Worm (Caenorhabditis elegans) whole organism, L4 larva: Measurements from ENCODE around the gene ZK512.1.
A peak's percentile ranks its signal among the peaks of the same experiment; 100 is the strongest.
"Not testable (repeated sequence)": the region's sequence is repeated elsewhere in the genome, so short reads cannot be mapped to it uniquely, and the experiment has no call there.

Experiments
- D1046.2 ChIP-seq: fragments of 200-800 bp; sonication (Bioruptor generic); IDR thresholded peaks from 2 replicates; pipeline ENCODE4 v1.3.6; 2022; ENCODE audit warnings: missing genetic modification characterization, missing compliant biosample characterization
- F10B5.3 ChIP-seq: sonication (generic microtip); optimal IDR thresholded peaks from 2 replicates; lab custom pipeline; 2016; ENCODE audit warnings: mild to moderate bottlenecking, missing genetic modification characterization, missing compliant biosample characterization
- F26F4.8 ChIP-seq: fragments of 200-800 bp; sonication (Bioruptor generic); conservative IDR thresholded peaks from 2 replicates; pipeline ENCODE4 v1.3.6; 2022; ENCODE audit warnings: missing genetic modification characterization, missing compliant biosample characterization
- F37D6.2 ChIP-seq: sonication (generic microtip); optimal IDR thresholded peaks from 2 replicates; lab custom pipeline; 2016; ENCODE audit warnings: mild to moderate bottlenecking, missing genetic modification characterization, missing compliant biosample characterization
- T26A8.4 ChIP-seq: fragments of 200-800 bp; sonication (Bioruptor generic); IDR thresholded peaks from 2 replicates; pipeline ENCODE4 v1.3.6; 2022; ENCODE audit warnings: missing genetic modification characterization, missing compliant biosample characterization
- Y105C5A.15 ChIP-seq: fragments of 200-800 bp; sonication (Bioruptor generic); IDR thresholded peaks from 2 replicates; pipeline ENCODE4 v1.3.6; 2022; ENCODE audit warnings: missing genetic modification characterization, missing compliant biosample characterization
- Y48G9A.11 ChIP-seq: fragments of 200-800 bp; sonication (Bioruptor generic); IDR thresholded peaks from 2 replicates; pipeline ENCODE4 v1.3.6; 2022; ENCODE audit warnings: missing genetic modification reagents, missing genetic modification characterization, missing compliant biosample characterization
- ZK337.2 ChIP-seq: fragments of 200-800 bp; sonication (Bioruptor generic); IDR thresholded peaks from 2 replicates; pipeline ENCODE4 v1.3.6; 2022; ENCODE audit warnings: missing genetic modification reagents, missing genetic modification characterization, missing compliant biosample characterization
- aha-1 ChIP-seq: fragments of 150-350 bp; peaks from one replicate; lab custom pipeline; 2014; ENCODE audit warnings: missing biosample characterization, missing genetic modification characterization
- arid-1 ChIP-seq: fragments of 200-800 bp; sonication (Bioruptor generic); conservative IDR thresholded peaks from 2 replicates; pipeline ENCODE4 v1.3.6; 2022; ENCODE audit warnings: missing genetic modification reagents, missing genetic modification characterization, missing compliant biosample characterization
- ceh-20 ChIP-seq: fragments of 200-800 bp; sonication (Bioruptor generic); IDR thresholded peaks from 2 replicates; pipeline ENCODE4 v1.3.6; 2022; ENCODE audit warnings: missing genetic modification reagents, missing genetic modification characterization, missing compliant biosample characterization
- ctbp-1 ChIP-seq: fragments of 200-800 bp; sonication (Bioruptor generic); IDR thresholded peaks from 2 replicates; pipeline ENCODE4 v1.3.6; 2022; ENCODE audit warnings: missing genetic modification reagents, missing genetic modification characterization, missing compliant biosample characterization
- daf-16 ChIP-seq, 3 experiments: sonication (generic microtip); optimal IDR thresholded peaks; 2 replicates each; lab custom pipeline; 2016 to 2017; ENCODE audit warnings: missing genetic modification characterization in 3 of 3, missing genetic modification reagents in 3 of 3, mild to moderate bottlenecking in 2 of 3, missing compliant biosample characterization in 2 of 3, missing biosample characterization in 1 of 3, moderate library complexity in 1 of 3
- daf-19 ChIP-seq: fragments of 200-800 bp; sonication (Bioruptor generic); conservative IDR thresholded peaks from 2 replicates; pipeline ENCODE4 v1.3.6; 2022; ENCODE audit warnings: missing genetic modification characterization, missing compliant biosample characterization
- dmd-8 ChIP-seq: fragments of 200-800 bp; sonication (Bioruptor generic); IDR thresholded peaks from 2 replicates; pipeline ENCODE4 v1.3.6; 2022; ENCODE audit warnings: missing genetic modification characterization, missing compliant biosample characterization
- dmd-9 ChIP-seq: fragments of 200-800 bp; sonication (Bioruptor generic); IDR thresholded peaks from 2 replicates; pipeline ENCODE4 v1.3.6; 2022; ENCODE audit warnings: missing genetic modification reagents, missing genetic modification characterization, missing compliant biosample characterization
- dve-1 ChIP-seq: sonication (generic microtip); optimal IDR thresholded peaks from 2 replicates; lab custom pipeline; 2017; ENCODE audit warnings: antibody characterized with exemption, mild to moderate bottlenecking, missing genetic modification characterization, missing compliant biosample characterization; ENCODE audit not compliant: insufficient read depth
- egl-43 ChIP-seq: fragments of 200-800 bp; sonication (Bioruptor generic); IDR thresholded peaks from 2 replicates; pipeline ENCODE4 v1.3.6; 2022; ENCODE audit warnings: missing genetic modification reagents, missing genetic modification characterization, missing compliant biosample characterization
- fkh-10 ChIP-seq: fragments of 150-350 bp; optimal IDR thresholded peaks from 2 replicates; lab custom pipeline; 2014; ENCODE audit warnings: missing biosample characterization, missing genetic modification reagents, missing genetic modification characterization
- fos-1 ChIP-seq: fragments of 150-350 bp; optimal IDR thresholded peaks from 2 replicates; lab custom pipeline; 2014; ENCODE audit warnings: missing biosample characterization, missing genetic modification characterization
- hlh-30 ChIP-seq: sonication (generic microtip); optimal IDR thresholded peaks from 2 replicates; lab custom pipeline; 2017; ENCODE audit warnings: antibody characterized with exemption, mild to moderate bottlenecking, missing genetic modification characterization, missing compliant biosample characterization; ENCODE audit not compliant: insufficient read depth
- hmg-1.1 ChIP-seq: fragments of 200-800 bp; sonication (Bioruptor generic); IDR thresholded peaks from 2 replicates; pipeline ENCODE4 v1.3.6; 2022; ENCODE audit warnings: missing genetic modification reagents, missing genetic modification characterization, missing compliant biosample characterization
- lim-7 ChIP-seq: fragments of 200-800 bp; sonication (Bioruptor generic); IDR thresholded peaks from 2 replicates; pipeline ENCODE4 v1.3.6; 2022; ENCODE audit warnings: missing genetic modification characterization, missing compliant biosample characterization
- lin-1 ChIP-seq: fragments of 200-800 bp; sonication (Bioruptor generic); IDR thresholded peaks from 2 replicates; pipeline ENCODE4 v1.3.6; 2022; ENCODE audit warnings: missing genetic modification reagents, missing genetic modification characterization, missing compliant biosample characterization
- lin-38 ChIP-seq: fragments of 200-800 bp; sonication (Bioruptor generic); IDR thresholded peaks from 2 replicates; pipeline ENCODE4 v1.3.6; 2022; ENCODE audit warnings: missing genetic modification reagents, missing genetic modification characterization, missing compliant biosample characterization
- madf-5 ChIP-seq, 2 experiments: fragments of 200-800 bp; sonication (Bioruptor generic); IDR thresholded peaks; 2 replicates each; pipeline ENCODE4 v1.3.6; 2022; ENCODE audit warnings: missing compliant biosample characterization in 2 of 2, missing genetic modification characterization in 2 of 2
- mdt-29 ChIP-seq: fragments of 200-800 bp; sonication (Bioruptor generic); IDR thresholded peaks from 2 replicates; pipeline ENCODE4 v1.3.6; 2022; ENCODE audit warnings: missing genetic modification reagents, missing genetic modification characterization, missing compliant biosample characterization
- mep-1 ChIP-seq: fragments of 150-350 bp; sonication (generic microtip); optimal IDR thresholded peaks from 3 replicates; lab custom pipeline; 2014; ENCODE audit warnings: missing biosample characterization, missing genetic modification characterization
- mes-2 ChIP-seq: sonication (generic microtip); optimal IDR thresholded peaks from 2 replicates; lab custom pipeline; 2016; ENCODE audit warnings: missing genotype, mild to moderate bottlenecking, missing genetic modification characterization, missing compliant biosample characterization; ENCODE audit not compliant: poor library complexity, severe bottlenecking
- pha-4 ChIP-seq, 2 experiments: fragments of 150-350 bp in 1 of 2; fragments of 200-800 bp in 1 of 2; sonication (Bioruptor generic) in 1 of 2; IDR thresholded peaks in 1 of 2; optimal IDR thresholded peaks in 1 of 2; 2 replicates each; pipeline versions ENCODE4 v1.3.6 to Lab custom; 2014 to 2022; ENCODE audit warnings: missing genetic modification characterization in 2 of 2, missing genetic modification reagents in 2 of 2, missing biosample characterization in 1 of 2, missing compliant biosample characterization in 1 of 2
- php-3 ChIP-seq: fragments of 200-800 bp; sonication (Bioruptor generic); IDR thresholded peaks from 2 replicates; pipeline ENCODE4 v1.3.6; 2022; ENCODE audit warnings: missing genetic modification reagents, missing genetic modification characterization, missing compliant biosample characterization
- rbr-2 ChIP-seq: sonication (generic microtip); optimal IDR thresholded peaks from 2 replicates; lab custom pipeline; 2016; ENCODE audit warnings: missing genotype, missing genetic modification characterization, missing compliant biosample characterization
- saeg-2 ChIP-seq: fragments of 200-800 bp; sonication (Bioruptor generic); IDR thresholded peaks from 2 replicates; pipeline ENCODE4 v1.3.6; 2022; ENCODE audit warnings: missing genetic modification reagents, missing genetic modification characterization, missing compliant biosample characterization
- set-16 ChIP-seq: fragments of 200-800 bp; sonication (Bioruptor generic); IDR thresholded peaks from 2 replicates; pipeline ENCODE4 v1.3.6; 2022; ENCODE audit warnings: missing genetic modification reagents, missing genetic modification characterization, missing compliant biosample characterization
- tag-97 ChIP-seq: fragments of 200-800 bp; sonication (Bioruptor generic); IDR thresholded peaks from 2 replicates; pipeline ENCODE4 v1.3.6; 2022; ENCODE audit warnings: missing genetic modification characterization, missing compliant biosample characterization
- tra-1 ChIP-seq: fragments of 200-800 bp; sonication (Bioruptor generic); IDR thresholded peaks from 2 replicates; pipeline ENCODE4 v1.3.6; 2022; ENCODE audit warnings: missing genetic modification reagents, missing genetic modification characterization, missing compliant biosample characterization
- vab-7 ChIP-seq: fragments of 200-800 bp; sonication (Bioruptor generic); IDR thresholded peaks from 2 replicates; pipeline ENCODE4 v1.3.6; 2022; ENCODE audit warnings: missing genetic modification reagents, missing genetic modification characterization, missing compliant biosample characterization
- zfp-3 ChIP-seq: fragments of 200-800 bp; sonication (Bioruptor generic); conservative IDR thresholded peaks from 2 replicates; pipeline ENCODE4 v1.3.6; 2022; ENCODE audit warnings: missing genetic modification reagents, missing genetic modification characterization, missing compliant biosample characterization

Gene ZK512.1

DNA sequence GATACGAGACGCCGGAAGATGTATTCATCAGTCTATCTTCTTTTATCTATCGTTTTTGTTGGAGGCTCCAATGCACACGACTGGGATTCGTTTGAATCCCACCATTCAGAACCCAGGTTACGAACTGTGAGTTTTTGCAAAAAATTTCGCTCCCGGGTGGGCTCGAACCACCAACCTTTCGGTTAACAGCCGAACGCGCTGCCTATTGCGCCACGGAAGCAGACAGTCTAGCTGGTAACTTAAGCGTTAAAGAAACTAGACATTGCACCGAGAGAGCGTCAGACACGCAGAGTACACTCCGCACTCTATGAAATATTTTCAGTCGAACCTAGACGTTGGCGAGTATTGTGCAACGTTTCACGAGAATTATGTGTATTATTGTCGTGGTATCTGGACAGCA lies 10.7 kb upstream of the ZK512.1 start (continued):
- TF ChIP-seq egl-43 (GFP tag; lab: Robert Waterston, UW) (peak; percentile 95), hlh-30 (tag; lab: Kevin White, UChicago) (no peak), fkh-10 (GFP tag; lab: Kevin White, UChicago) (no peak)

- peak; percentile 9 for TF ChIP-seq hlh-30 (tag; lab: Kevin White, UChicago)
- TF ChIP-seq T26A8.4 (GFP tag; lab: Robert Waterston, UW) = no peak
- TF ChIP-seq daf-19 (GFP tag; lab: Robert Waterston, UW) = no peak
- peak; percentile 15 for TF ChIP-seq dve-1 (tag; lab: Kevin White, UChicago)
These were observed 9.1 kb upstream of the ZK512.1 start for ce11 chrIII:9105653-9106052.

- TF ChIP-seq egl-43 (GFP tag; lab: Robert Waterston, UW) (no peak), F37D6.2 (tag; lab: Kevin White, UChicago) (no peak), saeg-2 (GFP tag; lab: Robert Waterston, UW) (no peak)
- TF ChIP-seq, all 104 proteins: peak for 0
These were observed 5.6 kb upstream of the ZK512.1 start, which contains the start of gene cya-1 for ce11 chrIII:9109172-9109571. Gene cya-1 (minus strand): TSS chrIII:9109272.

DNA sequence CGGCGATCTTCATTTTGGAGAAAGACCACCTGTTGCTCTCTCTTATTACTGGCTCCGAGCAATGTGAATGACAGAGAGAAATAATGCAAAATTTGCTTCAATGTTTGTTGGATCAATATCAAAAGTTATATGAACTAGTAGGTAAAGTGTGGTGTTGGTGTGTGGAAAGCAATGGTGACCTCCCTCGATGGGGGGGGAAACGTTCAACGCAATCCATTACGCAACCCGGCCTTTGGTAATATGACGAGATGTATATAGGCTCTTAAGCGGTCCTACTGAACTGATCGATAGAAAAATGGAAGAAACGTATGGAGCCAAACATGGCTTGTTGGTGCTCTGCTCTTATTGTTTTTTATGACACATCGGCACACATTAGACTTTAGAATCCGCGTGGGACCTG lies 5.0 kb upstream of the ZK512.1 start:
- TF ChIP-seq rbr-2 (tag; lab: Kevin White, UChicago) (no peak), hlh-30 (tag; lab: Kevin White, UChicago) (no peak), fos-1 (no peak)

DNA sequence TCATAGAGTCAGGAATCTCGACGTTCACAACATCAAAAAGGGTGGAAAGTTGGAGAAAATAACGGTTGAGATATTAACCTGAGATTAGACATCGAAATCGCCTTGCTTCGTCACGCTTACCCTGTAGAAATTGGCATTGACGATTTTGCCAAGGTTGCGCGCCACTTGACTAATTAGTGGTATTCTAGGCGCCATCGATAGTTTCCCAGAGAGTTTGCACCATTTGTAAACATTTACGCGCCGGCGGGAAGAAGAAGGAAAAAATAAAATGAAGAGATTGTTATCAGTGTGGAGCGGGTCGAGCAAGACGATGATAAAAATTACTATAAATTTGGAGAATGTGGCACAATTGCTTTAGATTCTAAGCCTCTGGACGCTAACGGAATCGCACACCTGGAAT lies 4.5 kb upstream of the ZK512.1 start:
- TF ChIP-seq aha-1 (tag; lab: Kevin White, UChicago) (peak; percentile 31), tag-97 (GFP tag; lab: Robert Waterston, UW) (no peak), ZK337.2 (GFP tag; lab: Robert Waterston, UW) (no peak), F37D6.2 (tag; lab: Kevin White, UChicago) (no peak), F10B5.3 (no peak), daf-16 (GFP tag; optimal IDR thresholded peaks at IDR 0.05; lab: Kevin White, UChicago) (no peak), daf-16 (tag; optimal IDR thresholded peaks at IDR 0.05; lab: Kevin White, UChicago) (peak; percentile 37)
- TF ChIP-seq, all 104 proteins: peak for 2

DNA sequence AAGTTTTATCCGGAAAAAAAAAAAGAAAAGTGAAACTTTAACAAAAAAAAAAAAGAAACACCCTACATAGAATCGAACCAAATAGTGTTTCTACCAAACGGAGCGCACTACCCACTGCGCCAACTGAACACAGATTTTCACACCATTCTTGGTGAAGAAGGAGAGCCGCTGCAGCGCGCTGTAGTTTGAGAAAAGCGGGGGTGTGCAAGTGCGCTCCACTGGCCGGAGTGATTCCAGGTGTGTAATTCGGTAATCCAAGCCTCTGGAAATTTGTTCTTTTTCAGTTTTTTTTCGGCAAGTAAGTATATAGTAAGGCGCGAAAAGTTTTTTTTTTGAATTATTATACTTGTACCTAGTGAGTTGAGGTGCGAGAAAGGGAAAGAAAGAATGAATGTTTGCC lies 3.8 kb upstream of the ZK512.1 start:
- TF ChIP-seq mdt-29 (GFP tag; lab: Robert Waterston, UW) (peak; percentile 76), lin-38 (GFP tag; lab: Robert Waterston, UW) (peak; percentile 97), ctbp-1 (GFP tag; lab: Robert Waterston, UW) (peak; percentile 79), mes-2 (tag; lab: Kevin White, UChicago) (peak; percentile 18), tra-1 (GFP tag; lab: Robert Waterston, UW) (peak; percentile 59; the same call in 1 of the 2 replicates), egl-43 (GFP tag; lab: Robert Waterston, UW) (peak; percentile 88), hmg-1.1 (GFP tag; lab: Robert Waterston, UW) (peak; percentile 67), lim-7 (GFP tag; lab: Robert Waterston, UW) (peak; percentile 89), arid-1 (GFP tag; lab: Robert Waterston, UW) (peak; percentile 77), vab-7 (peak; percentile 78), saeg-2 (GFP tag; lab: Robert Waterston, UW) (peak; percentile 73; the same call in 1 of the 2 replicates), zfp-3 (0 out of 2 replicates have a peak, but pooled peaks have one; percentile 47), D1046.2 (peak; percentile 72; the same call in 1 of the 2 replicates), mep-1 (tag; lab: Kevin White, UChicago) (peak; percentile 13), pha-4 (GFP tag; IDR thresholded peaks at IDR 0.05; lab: Robert Waterston, UW) (peak; percentile 92), php-3 (GFP tag; lab: Robert Waterston, UW) (peak; percentile 50), dmd-8 (peak; percentile 92), ceh-20 (GFP tag; lab: Robert Waterston, UW) (0 out of 2 replicates have a peak, but pooled peaks have one; percentile 29), F26F4.8 (peak; percentile 77), madf-5 (GFP tag; IDR thresholded peaks at IDR 0.05; lab: Robert Waterston, UW) (peak; percentile 57 to 83; a peak in 2 of 4 replicates), dmd-9 (GFP tag; lab: Robert Waterston, UW) (peak; percentile 52; the same call in 1 of the 2 replicates), Y48G9A.11 (GFP tag; lab: Robert Waterston, UW) (peak; percentile 57; the same call in 1 of the 2 replicates), set-16 (GFP tag; lab: Robert Waterston, UW) (peak; percentile 51), lin-1 (peak; percentile 79; the same call in 1 of the 2 replicates), Y105C5A.15 (GFP tag; lab: Robert Waterston, UW) (0 out of 2 replicates have a peak, but pooled peaks have one; percentile 27)
- not testable (repeated sequence) for TF ChIP-seq pha-4 (tag; optimal IDR thresholded peaks at IDR 0.05; lab: Kevin White, UChicago)
